Worm (Caenorhabditis elegans): ENCODE results near the gene wht-4.

- TF ChIP-seq madf-10 (tag; optimal IDR thresholded peaks at IDR 0.05) (no peak), ets-4 (GFP tag; optimal IDR thresholded peaks at IDR 0.05) (no peak), nhr-80 (tag; optimal IDR thresholded peaks at IDR 0.05) (no peak), nhr-27 (tag; optimal IDR thresholded peaks at IDR 0.05) (no peak), madf-6 (GFP tag; IDR thresholded peaks at IDR 0.05) (no peak), pha-4 (tag; optimal IDR thresholded peaks at IDR 0.05) (no peak), lsy-27 (tag; optimal IDR thresholded peaks at IDR 0.05; ENCODE audit: borderline replicate concordance, insufficient read depth) (no peak), T07F8.4 (tag; optimal IDR thresholded peaks at IDR 0.05) (no peak), lin-54 (GFP tag; optimal IDR thresholded peaks at IDR 0.05) (no peak), unc-130 (GFP tag; optimal IDR thresholded peaks at IDR 0.05) (no peak), unc-62 (GFP tag; optimal IDR thresholded peaks at IDR 0.05) (no peak)
Measured at ce11 chrII:3251782-3252181, 27.0 kb upstream of the wht-4 start.

All from whole organism, young adult.